Fruit fly (Drosophila melanogaster) whole organism: ENCODE measurements around the gene mtd.

Experiments used
- CG8478 ChIP-seq: fragments of >200 bp; optimal IDR thresholded peaks from 2 replicates; lab custom pipeline; 2018; ENCODE audit warnings: inconsistent platforms
- Dll ChIP-seq: fragments of >200 bp; optimal IDR thresholded peaks from 2 replicates; lab custom pipeline; 2017
- EcR ChIP-seq, 2 experiments: fragments of >200 bp; optimal IDR thresholded peaks; 2 replicates each; lab custom pipeline; 2017; ENCODE audit warnings: missing biosample characterization in 2 of 2, missing genetic modification characterization in 2 of 2, missing genetic modification reagents in 2 of 2
- pan ChIP-seq: fragments of >200 bp; optimal IDR thresholded peaks from 2 replicates; lab custom pipeline; 2017
- psq ChIP-seq: fragments of >200 bp; optimal IDR thresholded peaks from 2 replicates; lab custom pipeline; 2017
- usp ChIP-seq: fragments of >200 bp; optimal IDR thresholded peaks from 2 replicates; lab custom pipeline; 2017; ENCODE audit warnings: missing biosample characterization, missing genetic modification characterization, mixed read lengths

DNA sequence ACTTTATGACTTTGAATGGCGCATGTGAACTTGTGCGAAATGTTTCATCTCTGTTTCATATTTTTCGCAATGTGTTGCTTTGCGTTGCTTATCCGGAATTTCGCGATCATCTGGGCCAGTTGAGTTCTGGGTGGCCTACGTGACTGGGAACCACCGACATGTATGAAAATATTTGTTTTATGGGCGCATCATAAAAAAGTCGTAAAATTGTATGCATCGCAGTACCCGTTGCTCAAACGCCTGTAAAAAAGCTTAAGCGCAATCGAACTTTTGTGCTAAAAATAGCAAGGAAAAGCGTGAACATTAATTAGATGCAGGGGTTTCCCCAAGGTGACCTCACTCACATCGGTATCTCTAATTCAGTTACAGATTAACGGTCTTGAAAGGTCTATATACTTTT is 84.0 kb downstream of the mtd start:
- no peak for TF ChIP-seq pan (lab: Kevin White, UChicago)
- TF ChIP-seq psq (lab: Kevin White, UChicago) = no peak
- no peak for TF ChIP-seq EcR (GFP tag; optimal IDR thresholded peaks at IDR 0.05; lab: Kevin White, UChicago)
- no peak for TF ChIP-seq CG8478
- TF ChIP-seq usp (GFP tag; lab: Kevin White, UChicago) = no peak
- TF ChIP-seq Dll (lab: Kevin White, UChicago) = no peak
